Worm (Caenorhabditis elegans) whole organism, young adult: ENCODE data around the gene tre-3.

Source experiments
- B0019.2 ChIP-seq: fragments of 200-800 bp; sonication (Bioruptor generic); conservative IDR thresholded peaks from 2 replicates; pipeline ENCODE4 v1.3.6; 2022; ENCODE audit warnings: missing genetic modification reagents, missing genetic modification characterization, missing compliant biosample characterization
- B0261.1 ChIP-seq: sonication (generic microtip); optimal IDR thresholded peaks from 2 replicates; lab custom pipeline; 2016; ENCODE audit warnings: mild to moderate bottlenecking, missing genetic modification characterization, moderate library complexity, missing compliant biosample characterization
- C17E4.6 ChIP-seq: fragments of 200-800 bp; sonication (Bioruptor generic); IDR thresholded peaks from 2 replicates; pipeline ENCODE4 v1.3.6; 2022; ENCODE audit warnings: missing genetic modification reagents, missing genetic modification characterization, missing compliant biosample characterization
- D2030.7 ChIP-seq: fragments of 200-800 bp; sonication (Bioruptor generic); IDR thresholded peaks from 2 replicates; pipeline ENCODE4 v1.3.6; 2022; ENCODE audit warnings: missing genetic modification reagents, missing genetic modification characterization, missing compliant biosample characterization
- F37B4.10 ChIP-seq: fragments of 200-800 bp; sonication (Bioruptor generic); IDR thresholded peaks from 2 replicates; pipeline ENCODE4 v1.3.6; 2022; ENCODE audit warnings: missing genetic modification characterization, missing compliant biosample characterization
- F49E8.2 ChIP-seq: sonication (generic microtip); optimal IDR thresholded peaks from 3 replicates; lab custom pipeline; 2017; ENCODE audit warnings: missing genetic modification characterization, mild to moderate bottlenecking, missing compliant biosample characterization, antibody characterized with exemption, moderate library complexity; ENCODE audit not compliant: insufficient read depth
- F55B11.4 ChIP-seq: sonication (generic microtip); optimal IDR thresholded peaks from 2 replicates; lab custom pipeline; 2016; ENCODE audit warnings: missing compliant biosample characterization, missing genetic modification characterization, borderline replicate concordance; ENCODE audit not compliant: insufficient read depth
- Y53F4B.3 ChIP-seq: fragments of 200-800 bp; sonication (Bioruptor generic); IDR thresholded peaks from 2 replicates; pipeline ENCODE4 v1.3.6; 2022; ENCODE audit warnings: missing genetic modification reagents, missing genetic modification characterization, missing compliant biosample characterization
- Y67H2A.10 ChIP-seq: fragments of 200-800 bp; sonication (Bioruptor generic); conservative IDR thresholded peaks from 2 replicates; pipeline ENCODE4 v1.3.6; 2022; ENCODE audit warnings: missing genetic modification reagents, missing genetic modification characterization, missing compliant biosample characterization
- Y95B8A.8 ChIP-seq: fragments of 200-800 bp; sonication (Bioruptor generic); IDR thresholded peaks from 2 replicates; pipeline ENCODE4 v1.3.6; 2022; ENCODE audit warnings: missing genetic modification reagents, missing genetic modification characterization, missing compliant biosample characterization
- ZK185.1 ChIP-seq: sonication (generic microtip); optimal IDR thresholded peaks from 2 replicates; lab custom pipeline; 2016; ENCODE audit warnings: mild to moderate bottlenecking, missing genetic modification characterization, missing compliant biosample characterization; ENCODE audit not compliant: poor library complexity, severe bottlenecking
- akir-1 ChIP-seq: fragments of 200-800 bp; sonication (Bioruptor generic); optimal IDR thresholded peaks from 2 replicates; lab custom pipeline; 2018; ENCODE audit warnings: mild to moderate bottlenecking, missing genetic modification characterization, moderate library complexity, missing compliant biosample characterization
- atf-7 ChIP-seq: sonication (generic microtip); optimal IDR thresholded peaks from 2 replicates; lab custom pipeline; 2017; ENCODE audit warnings: mild to moderate bottlenecking, missing genetic modification characterization, missing compliant biosample characterization
- athp-1 ChIP-seq: sonication (generic microtip); optimal IDR thresholded peaks from 2 replicates; lab custom pipeline; 2017; ENCODE audit warnings: mild to moderate bottlenecking, missing genetic modification characterization, missing compliant biosample characterization
- attf-6 ChIP-seq: fragments of 200-800 bp; sonication (Bioruptor generic); IDR thresholded peaks from 2 replicates; pipeline ENCODE4 v1.3.6; 2022; ENCODE audit warnings: missing genetic modification reagents, missing genetic modification characterization, missing compliant biosample characterization
- cebp-2 ChIP-seq: fragments of 200-800 bp; sonication (Bioruptor generic); IDR thresholded peaks from 2 replicates; pipeline ENCODE4 v1.3.6; 2022; ENCODE audit warnings: missing genetic modification characterization, missing compliant biosample characterization
- ceh-40 ChIP-seq: fragments of 200-800 bp; sonication (Bioruptor generic); IDR thresholded peaks from 2 replicates; pipeline ENCODE4 v1.3.6; 2022; ENCODE audit warnings: missing genetic modification characterization, missing compliant biosample characterization
- ceh-91 ChIP-seq: fragments of 200-800 bp; sonication (Bioruptor generic); IDR thresholded peaks from 2 replicates; pipeline ENCODE4 v1.3.6; 2022; ENCODE audit warnings: missing genetic modification reagents, missing genetic modification characterization, missing compliant biosample characterization
- chd-7 ChIP-seq: sonication (generic microtip); optimal IDR thresholded peaks from 2 replicates; lab custom pipeline; 2016; ENCODE audit warnings: mild to moderate bottlenecking, missing genetic modification characterization, moderate library complexity, missing compliant biosample characterization
- dox-1 ChIP-seq: fragments of 200-800 bp; sonication (Bioruptor generic); IDR thresholded peaks from 2 replicates; pipeline ENCODE4 v1.3.6; 2022; ENCODE audit warnings: missing genetic modification reagents, missing genetic modification characterization, missing compliant biosample characterization
- dpff-1 ChIP-seq: sonication (generic microtip); optimal IDR thresholded peaks from 2 replicates; lab custom pipeline; 2017; ENCODE audit warnings: mild to moderate bottlenecking, missing genetic modification characterization, missing compliant biosample characterization
- ets-4 ChIP-seq: fragments of 200-800 bp; sonication (Bioruptor generic); optimal IDR thresholded peaks from 2 replicates; lab custom pipeline; 2018; ENCODE audit warnings: mild to moderate bottlenecking, missing genetic modification characterization, missing compliant biosample characterization
- gei-17 ChIP-seq: fragments of 200-800 bp; sonication (Bioruptor generic); optimal IDR thresholded peaks from 2 replicates; lab custom pipeline; 2018; ENCODE audit warnings: mild to moderate bottlenecking, missing genetic modification characterization, missing compliant biosample characterization
- hlh-12 ChIP-seq: sonication (generic microtip); optimal IDR thresholded peaks from 2 replicates; lab custom pipeline; 2016; ENCODE audit warnings: missing genetic modification characterization, missing compliant biosample characterization
- hlh-26 ChIP-seq: fragments of 200-800 bp; sonication (Bioruptor generic); conservative IDR thresholded peaks from 2 replicates; pipeline ENCODE4 v1.3.6; 2022; ENCODE audit warnings: missing genetic modification reagents, missing genetic modification characterization, missing compliant biosample characterization
- hmg-1.2 ChIP-seq: fragments of 200-800 bp; sonication (Bioruptor generic); IDR thresholded peaks from 2 replicates; pipeline ENCODE4 v1.3.6; 2022; ENCODE audit warnings: missing genetic modification reagents, missing genetic modification characterization, missing compliant biosample characterization
- lag-1 ChIP-seq: fragments of 200-800 bp; sonication (Bioruptor generic); IDR thresholded peaks from 2 replicates; pipeline ENCODE4 v1.3.6; 2022; ENCODE audit warnings: missing genetic modification reagents, missing genetic modification characterization, missing compliant biosample characterization
- let-607 ChIP-seq, 2 experiments: fragments of 200-800 bp in 1 of 2; sonication (Bioruptor generic) in 1 of 2; sonication (generic microtip) in 1 of 2; optimal IDR thresholded peaks; 2 replicates each; lab custom pipeline; 2016 to 2018; ENCODE audit warnings: mild to moderate bottlenecking in 2 of 2, missing compliant biosample characterization in 2 of 2, missing genetic modification characterization in 2 of 2, moderate library complexity in 2 of 2, missing genotype in 1 of 2
- lin-40 ChIP-seq: sonication (generic microtip); optimal IDR thresholded peaks from 2 replicates; lab custom pipeline; 2016; ENCODE audit warnings: missing genetic modification characterization, mild to moderate bottlenecking, missing compliant biosample characterization, missing genotype, missing genetic modification reagents
- madf-3 ChIP-seq: fragments of 200-800 bp; sonication (Bioruptor generic); IDR thresholded peaks from 2 replicates; pipeline ENCODE4 v1.3.6; 2022; ENCODE audit warnings: missing genetic modification reagents, missing genetic modification characterization, missing compliant biosample characterization
- madf-6 ChIP-seq: fragments of 200-800 bp; sonication (Bioruptor generic); IDR thresholded peaks from 2 replicates; pipeline ENCODE4 v1.3.6; 2022; ENCODE audit warnings: missing genetic modification reagents, missing genetic modification characterization, missing compliant biosample characterization
- mel-28 ChIP-seq: sonication (generic microtip); optimal IDR thresholded peaks from 2 replicates; lab custom pipeline; 2016; ENCODE audit warnings: borderline replicate concordance, mild to moderate bottlenecking, missing genetic modification characterization, missing compliant biosample characterization
- mes-4 ChIP-seq: sonication (generic microtip); optimal IDR thresholded peaks from 2 replicates; lab custom pipeline; 2016; ENCODE audit warnings: missing genotype, missing genetic modification characterization, missing compliant biosample characterization
- nfyb-1 ChIP-seq: fragments of 200-800 bp; sonication (Bioruptor generic); IDR thresholded peaks from 2 replicates; pipeline ENCODE4 v1.3.6; 2022; ENCODE audit warnings: missing genetic modification reagents, missing genetic modification characterization, missing compliant biosample characterization
- nhr-27 ChIP-seq: fragments of 200-800 bp; sonication (Bioruptor generic); optimal IDR thresholded peaks from 2 replicates; lab custom pipeline; 2018; ENCODE audit warnings: mild to moderate bottlenecking, missing genetic modification characterization, moderate library complexity, missing compliant biosample characterization
- nhr-80 ChIP-seq: sonication (generic microtip); optimal IDR thresholded peaks from 2 replicates; lab custom pipeline; 2016; ENCODE audit warnings: missing genetic modification characterization, missing compliant biosample characterization
- pbrm-1 ChIP-seq: fragments of 200-800 bp; sonication (Bioruptor generic); IDR thresholded peaks from 2 replicates; pipeline ENCODE4 v1.3.6; 2022; ENCODE audit warnings: missing genetic modification reagents, missing genetic modification characterization, missing compliant biosample characterization
- rec-8 ChIP-seq, 2 experiments: sonication (generic microtip); optimal IDR thresholded peaks; 2 replicates each; lab custom pipeline; 2016; ENCODE audit warnings: mild to moderate bottlenecking in 2 of 2, missing genetic modification characterization in 2 of 2, missing genetic modification reagents in 2 of 2, missing genotype in 2 of 2, missing biosample characterization in 1 of 2, missing compliant biosample characterization in 1 of 2, moderate library complexity in 1 of 2
- rpc-1 ChIP-seq, 2 experiments: fragments of 150-350 bp in 1 of 2; sonication (generic microtip) in 1 of 2; optimal IDR thresholded peaks; 2 replicates each; lab custom pipeline; 2014 to 2018; ENCODE audit warnings: missing biosample characterization in 1 of 2, missing genetic modification characterization in 1 of 2, missing genetic modification reagents in 1 of 2, missing genotype in 1 of 2
- snpc-3.4 ChIP-seq: sonication (generic microtip); optimal IDR thresholded peaks from 2 replicates; lab custom pipeline; 2017; ENCODE audit warnings: missing genetic modification characterization, mild to moderate bottlenecking, missing compliant biosample characterization, antibody characterized with exemption, moderate library complexity, missing genotype, missing genetic modification reagents
- somi-1 ChIP-seq: fragments of 200-800 bp; sonication (Bioruptor generic); optimal IDR thresholded peaks from 2 replicates; lab custom pipeline; 2018; ENCODE audit warnings: mild to moderate bottlenecking, missing genetic modification characterization, missing compliant biosample characterization
- tbx-9 ChIP-seq: sonication (generic microtip); optimal IDR thresholded peaks from 2 replicates; lab custom pipeline; 2016; ENCODE audit warnings: borderline replicate concordance, missing genetic modification characterization, inconsistent platforms, missing compliant biosample characterization
- tlf-1 ChIP-seq: fragments of 200-800 bp; sonication (Bioruptor generic); optimal IDR thresholded peaks from 2 replicates; lab custom pipeline; 2018; ENCODE audit warnings: mild to moderate bottlenecking, missing genetic modification characterization, missing compliant biosample characterization
- unc-130 ChIP-seq: sonication (generic microtip); optimal IDR thresholded peaks from 2 replicates; lab custom pipeline; 2016; ENCODE audit warnings: missing genetic modification reagents, missing genetic modification characterization, missing compliant biosample characterization
- ztf-26 ChIP-seq: sonication (generic microtip); optimal IDR thresholded peaks from 2 replicates; lab custom pipeline; 2017; ENCODE audit warnings: missing genetic modification characterization, missing compliant biosample characterization
- ztf-6 ChIP-seq: fragments of 200-800 bp; sonication (Bioruptor generic); IDR thresholded peaks from 2 replicates; pipeline ENCODE4 v1.3.6; 2022; ENCODE audit warnings: missing genetic modification reagents, missing genetic modification characterization, missing compliant biosample characterization

tre-3 gene

DNA sequence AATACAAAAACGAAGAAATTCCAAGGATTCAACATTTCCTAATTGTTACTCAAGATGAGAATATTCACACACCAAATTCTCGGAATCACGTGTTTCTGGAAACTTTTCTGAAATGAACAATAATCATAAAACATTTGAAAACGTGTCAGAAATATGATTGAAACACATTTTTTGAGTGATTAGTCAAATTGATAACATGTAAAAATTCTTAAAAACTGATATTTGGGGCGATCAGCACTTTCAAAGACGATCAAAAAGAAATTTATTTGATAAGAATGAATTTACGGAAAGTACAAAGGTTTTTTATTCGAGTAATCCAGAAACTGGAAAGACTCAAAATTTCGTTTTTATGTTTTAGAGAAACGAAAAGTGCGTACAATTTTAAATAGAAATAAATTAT lies at the start of gene tre-3:
TSS of gene tre-3 (minus strand) at position 107 of the 400 bp plus-strand sequence.
- TF ChIP-seq nhr-80 (tag; lab: Kevin White, UChicago) (peak; percentile 50), chd-7 (tag; lab: Kevin White, UChicago) (no peak)

- TF ChIP-seq hlh-26 (GFP tag; lab: Robert Waterston, UW) (no peak), cebp-2 (no peak), attf-6 (GFP tag; lab: Robert Waterston, UW) (no peak), somi-1 (peak; percentile 45), snpc-3.4 (tag; lab: Kevin White, UChicago) (peak; percentile 1), Y53F4B.3 (GFP tag; lab: Robert Waterston, UW) (no peak), ets-4 (GFP tag; lab: Kevin White, UChicago) (no peak), madf-6 (GFP tag; lab: Robert Waterston, UW) (peak; percentile 72), unc-130 (GFP tag; lab: Kevin White, UChicago) (no peak), pbrm-1 (GFP tag; lab: Robert Waterston, UW) (peak; percentile 87), B0261.1 (tag; lab: Kevin White, UChicago) (no peak), athp-1 (tag; lab: Kevin White, UChicago) (no peak), tbx-9 (tag; lab: Kevin White, UChicago) (no peak), nfyb-1 (GFP tag; lab: Robert Waterston, UW) (peak; percentile 84), akir-1 (no peak), ztf-6 (GFP tag; lab: Robert Waterston, UW) (no peak), B0019.2 (GFP tag; lab: Robert Waterston, UW) (peak; percentile 68), mes-4 (tag; lab: Kevin White, UChicago) (no peak), atf-7 (tag; lab: Kevin White, UChicago) (peak; percentile 62), ceh-91 (GFP tag; lab: Robert Waterston, UW) (no peak), F37B4.10 (GFP tag; lab: Robert Waterston, UW) (no peak), F49E8.2 (tag; lab: Kevin White, UChicago) (peak; percentile 36), ZK185.1 (tag; lab: Kevin White, UChicago) (peak; percentile 22), dox-1 (peak; percentile 86), lin-40 (tag; lab: Kevin White, UChicago) (peak; percentile 95), D2030.7 (GFP tag; lab: Robert Waterston, UW) (peak; percentile 56; the same call in 1 of the 2 replicates), Y95B8A.8 (GFP tag; lab: Robert Waterston, UW) (no peak), rpc-1 (optimal IDR thresholded peaks at IDR 0.05; lab: Kevin White, UChicago) (no peak), rpc-1 (tag; optimal IDR thresholded peaks at IDR 0.05; lab: Kevin White, UChicago) (no peak), rec-8 (tag; optimal IDR thresholded peaks at IDR 0.05; lab: Kevin White, UChicago) (no peak), C17E4.6 (GFP tag; lab: Robert Waterston, UW) (no peak), madf-3 (GFP tag; lab: Robert Waterston, UW) (no peak), dpff-1 (tag; lab: Kevin White, UChicago) (no peak), ztf-26 (tag; lab: Kevin White, UChicago) (peak; percentile 80), Y67H2A.10 (GFP tag; lab: Robert Waterston, UW) (no peak), ceh-40 (GFP tag; lab: Robert Waterston, UW) (no peak), hmg-1.2 (peak; percentile 61), mel-28 (tag; lab: Kevin White, UChicago) (no peak), lag-1 (GFP tag; lab: Robert Waterston, UW) (no peak), let-607 (tag; optimal IDR thresholded peaks at IDR 0.05; lab: Kevin White, UChicago) (peak; percentile 98), gei-17 (GFP tag; lab: Kevin White, UChicago) (peak; percentile 50), tlf-1 (GFP tag; lab: Kevin White, UChicago) (peak; percentile 75), hlh-12 (tag; lab: Kevin White, UChicago) (no peak), nhr-27 (tag; lab: Kevin White, UChicago) (no peak), F55B11.4 (no peak)
Observed at ce11 chrV:11764373-11764954, 48.8 kb upstream of the tre-3 start, which contains the start of the genes F55A11.1 and syx-5. Gene F55A11.1 (minus strand): TSS chrV:11764385. Gene syx-5 (plus strand): TSS chrV:11764904.
